Fruit fly (Drosophila melanogaster): ENCODE results near the gene Dpck.

DNA sequence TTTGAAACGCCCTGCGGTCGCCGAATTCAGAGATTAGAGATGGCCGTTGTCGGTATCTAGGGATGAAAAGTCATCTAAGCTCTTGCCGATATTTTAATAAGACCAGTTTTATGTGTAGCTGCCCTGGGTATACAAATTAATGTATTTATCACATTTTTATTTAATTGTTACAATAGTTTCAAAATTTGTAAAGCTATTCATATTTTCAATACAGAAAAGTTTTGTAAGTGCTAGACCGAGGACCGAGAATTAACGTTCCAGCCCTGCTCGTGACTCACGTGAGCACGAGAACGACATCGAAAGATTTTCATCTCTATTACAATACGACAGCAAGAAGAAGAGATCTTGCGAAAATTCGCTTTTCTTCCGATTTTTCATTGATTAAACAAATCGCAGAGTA is 14.9 kb upstream of the Dpck start, which contains the start of the genes CG1105 and CG1965:
- no peak for TF ChIP-seq psq (optimal IDR thresholded peaks at IDR 0.05)
- TF ChIP-seq usp (GFP tag; optimal IDR thresholded peaks at IDR 0.05): no peak
- TF ChIP-seq pan (optimal IDR thresholded peaks at IDR 0.05): no peak
- no peak for TF ChIP-seq EcR (GFP tag; optimal IDR thresholded peaks at IDR 0.05)
- TF ChIP-seq CG8478 (optimal IDR thresholded peaks at IDR 0.05): no peak

Measured in whole organism.